Worm (Caenorhabditis elegans): ENCODE measurements around the gene F44E5.4.

F44E5.4 gene

ce11 chrII:11728545-11729105, 30.5 kb downstream of the F44E5.4 start, which contains the start of gene alh-8 (continued):
- TF ChIP-seq ets-5 (GFP tag; IDR thresholded peaks at IDR 0.05), result no peak
- peak; percentile 45 for TF ChIP-seq ztf-4 (tag; optimal IDR thresholded peaks at IDR 0.05)
- TF ChIP-seq vab-15 (tag; optimal IDR thresholded peaks at IDR 0.05), result no peak
- no peak for TF ChIP-seq fkh-8 (tag; optimal IDR thresholded peaks at IDR 0.05)
- TF ChIP-seq F16B12.6 (tag; optimal IDR thresholded peaks at IDR 0.05), result no peak
- TF ChIP-seq fkh-10 (GFP tag; optimal IDR thresholded peaks at IDR 0.05), result no peak
- no peak for TF ChIP-seq jun-1 (tag; optimal IDR thresholded peaks at IDR 0.05)
- TF ChIP-seq sptf-1 (tag; optimal IDR thresholded peaks at IDR 0.05), result no peak
- TF ChIP-seq unc-130 (tag; optimal IDR thresholded peaks at IDR 0.05), result peak; percentile 46
- no peak for TF ChIP-seq aly-2 (tag; optimal IDR thresholded peaks at IDR 0.05)
- TF ChIP-seq blmp-1 (tag; optimal IDR thresholded peaks at IDR 0.05), result peak; percentile 21
- no peak for TF ChIP-seq C04F5.9 (tag; optimal IDR thresholded peaks at IDR 0.05)
- peak; percentile 40 for TF ChIP-seq pag-3 (tag; optimal IDR thresholded peaks at IDR 0.05; ENCODE audit: borderline replicate concordance, insufficient read depth)
- TF ChIP-seq zag-1 (tag; optimal IDR thresholded peaks at IDR 0.05), result no peak
- no peak for TF ChIP-seq fkh-4 (tag; optimal IDR thresholded peaks at IDR 0.05; ENCODE audit: borderline replicate concordance)
- TF ChIP-seq nhr-12 (tag; optimal IDR thresholded peaks at IDR 0.05), result no peak
- TF ChIP-seq ceh-63 (GFP tag; optimal IDR thresholded peaks at IDR 0.05), result no peak
- TF ChIP-seq mab-9 (GFP tag; IDR thresholded peaks at IDR 0.05), result no peak
- TF ChIP-seq elt-3 (tag; optimal IDR thresholded peaks at IDR 0.05), result peak in 2 of 6 experiments; percentile 1 to 15
- peak; percentile 86 for TF ChIP-seq snu-23 (GFP tag; optimal IDR thresholded peaks at IDR 0.05)
- TF ChIP-seq elt-2 (tag; optimal IDR thresholded peaks at IDR 0.05), result peak; percentile 55
- TF ChIP-seq hpl-2 (GFP tag; optimal IDR thresholded peaks at IDR 0.05), result no peak
- TF ChIP-seq alr-1 (tag; optimal IDR thresholded peaks at IDR 0.05; ENCODE audit: borderline replicate concordance), result no peak
- TF ChIP-seq tbx-2 (tag; optimal IDR thresholded peaks at IDR 0.05), result peak; percentile 47
- TF ChIP-seq skn-1 (tag; optimal IDR thresholded peaks at IDR 0.05), result peak; percentile 29
- TF ChIP-seq C34B4.2 (tag; optimal IDR thresholded peaks at IDR 0.05), result no peak
- TF ChIP-seq fos-1 (tag; optimal IDR thresholded peaks at IDR 0.05), result peak; percentile 20
- no peak for TF ChIP-seq pax-3 (tag; optimal IDR thresholded peaks at IDR 0.05)
- TF ChIP-seq lin-13 (GFP tag; optimal IDR thresholded peaks at IDR 0.05), result no peak
- TF ChIP-seq Y116A8C.19 (tag; optimal IDR thresholded peaks at IDR 0.05; ENCODE audit: borderline replicate concordance), result no peak
- peak; percentile 24 for TF ChIP-seq nhr-47 (tag; optimal IDR thresholded peaks at IDR 0.05)
- no peak for TF ChIP-seq hlh-17 (GFP tag; optimal IDR thresholded peaks at IDR 0.05; ENCODE audit: borderline replicate concordance)
- no peak for TF ChIP-seq ztf-11 (tag; optimal IDR thresholded peaks at IDR 0.05)
- TF ChIP-seq xbp-1 (tag; optimal IDR thresholded peaks at IDR 0.05), result peak; percentile 29
- no peak for TF ChIP-seq zip-4 (GFP tag; optimal IDR thresholded peaks at IDR 0.05)
- peak; percentile 32 for TF ChIP-seq snpc-4 (tag; optimal IDR thresholded peaks at IDR 0.05)
- TF ChIP-seq ceh-82 (tag; optimal IDR thresholded peaks at IDR 0.05), result no peak
- peak; percentile 16 for TF ChIP-seq lir-3 (tag; optimal IDR thresholded peaks at IDR 0.05; ENCODE audit: poor library complexity)
- TF ChIP-seq lin-35 (GFP tag; optimal IDR thresholded peaks at IDR 0.05), result peak; percentile 38 to 68
- TF ChIP-seq ceh-8 (GFP tag; optimal IDR thresholded peaks at IDR 0.05), result no peak
- TF ChIP-seq nhr-28 (tag; optimal IDR thresholded peaks at IDR 0.05), result no peak
- TF ChIP-seq egl-13 (tag; optimal IDR thresholded peaks at IDR 0.05), result no peak
- peak in 1 of 2 experiments; percentile 94 for TF ChIP-seq mdl-1 (tag; optimal IDR thresholded peaks at IDR 0.05)
- peak; percentile 64 for TF ChIP-seq nhr-85 (tag)
- TF ChIP-seq sox-4 (tag; optimal IDR thresholded peaks at IDR 0.05), result no peak
- peak; percentile 46 for TF ChIP-seq C16A3.4 (tag; optimal IDR thresholded peaks at IDR 0.05)
- TF ChIP-seq hlh-4 (tag; optimal IDR thresholded peaks at IDR 0.05), result no peak
- TF ChIP-seq egl-27 (tag; optimal IDR thresholded peaks at IDR 0.05), result no peak
- peak; percentile 13 for TF ChIP-seq mep-1 (tag; optimal IDR thresholded peaks at IDR 0.05)
- no peak for TF ChIP-seq ama-1 (optimal IDR thresholded peaks at IDR 0.05)
- TF ChIP-seq unc-98 (GFP tag; IDR thresholded peaks at IDR 0.05), result no peak
- TF ChIP-seq irx-1 (tag; optimal IDR thresholded peaks at IDR 0.05), result no peak
